Worm (Caenorhabditis elegans) whole organism, early embryonic: ENCODE data around the gene Y54E2A.7.

Experiments used
- B0310.2 ChIP-seq: sonication (generic microtip); optimal IDR thresholded peaks from 2 replicates; lab custom pipeline; 2016; ENCODE audit warnings: mild to moderate bottlenecking, missing genetic modification characterization, missing compliant biosample characterization
- ama-1 ChIP-seq: fragments of 150-350 bp; optimal IDR thresholded peaks from 2 replicates; lab custom pipeline; 2014
- ceh-13 ChIP-seq: fragments of 200-800 bp; sonication (Bioruptor generic); optimal IDR thresholded peaks from 2 replicates; lab custom pipeline; 2018; ENCODE audit warnings: mild to moderate bottlenecking, missing genetic modification characterization, missing compliant biosample characterization
- ets-7 ChIP-seq: sonication (generic microtip); optimal IDR thresholded peaks from 2 replicates; lab custom pipeline; 2016; ENCODE audit warnings: missing genotype, missing genetic modification characterization, missing compliant biosample characterization
- flt-1 ChIP-seq: fragments of 200-800 bp; sonication (Bioruptor generic); IDR thresholded peaks from 2 replicates; pipeline ENCODE4 v1.3.6; 2022; ENCODE audit warnings: missing genetic modification characterization, missing compliant biosample characterization
- hmg-4 ChIP-seq: fragments of 200-800 bp; sonication (Bioruptor generic); optimal IDR thresholded peaks from 2 replicates; lab custom pipeline; 2018; ENCODE audit warnings: mild to moderate bottlenecking, missing genetic modification characterization, missing compliant biosample characterization
- scrt-1 ChIP-seq: fragments of 200-800 bp; sonication (Bioruptor generic); IDR thresholded peaks from 2 replicates; pipeline ENCODE4 v1.3.6; 2022; ENCODE audit warnings: missing genetic modification characterization, missing compliant biosample characterization
- sea-1 ChIP-seq: fragments of 200-800 bp; sonication (Bioruptor generic); conservative IDR thresholded peaks from 2 replicates; pipeline ENCODE4 v1.3.6; 2022; ENCODE audit warnings: missing genetic modification characterization, missing compliant biosample characterization
- tbx-11 ChIP-seq: fragments of 200-800 bp; sonication (Bioruptor generic); IDR thresholded peaks from 2 replicates; pipeline ENCODE4 v1.3.6; 2022; ENCODE audit warnings: missing genetic modification characterization, missing compliant biosample characterization
- tbx-37 ChIP-seq: fragments of 200-800 bp; sonication (Bioruptor generic); conservative IDR thresholded peaks from 2 replicates; pipeline ENCODE4 v1.3.6; 2022; ENCODE audit warnings: missing genetic modification reagents, missing genetic modification characterization, missing compliant biosample characterization
- tra-4 ChIP-seq: sonication (generic microtip); optimal IDR thresholded peaks from 2 replicates; lab custom pipeline; 2017; ENCODE audit warnings: missing genetic modification characterization, missing compliant biosample characterization

- TF ChIP-seq ama-1 (lab: Kevin White, UChicago) = no peak
- no peak for TF ChIP-seq B0310.2 (tag; lab: Kevin White, UChicago)
- no peak for TF ChIP-seq sea-1
- TF ChIP-seq tbx-37 (GFP tag; lab: Robert Waterston, UW) = no peak
- no peak for TF ChIP-seq tbx-11 (GFP tag; lab: Robert Waterston, UW)
- no peak for TF ChIP-seq hmg-4 (GFP tag; lab: Kevin White, UChicago)
- no peak for TF ChIP-seq tra-4 (tag; lab: Kevin White, UChicago)
- no peak for TF ChIP-seq scrt-1
- TF ChIP-seq ets-7 (tag; lab: Kevin White, UChicago) = no peak
- TF ChIP-seq ceh-13 = no peak
- TF ChIP-seq flt-1 (GFP tag; lab: Robert Waterston, UW) = no peak
Measured at ce11 chrII:14790751-14791150, 17.9 kb upstream of the Y54E2A.7 start, which contains the start of gene Y54E2A.10.
